Fruit fly (Drosophila melanogaster) whole organism, embryonic: ENCODE data around the gene Cp190.
A peak's percentile ranks its signal among the peaks of the same experiment; 100 is the strongest.

ENCODE experiments used
- Adf1 ChIP-seq: fragments of 200-800 bp; sonication (Bioruptor generic); IDR thresholded peaks from 2 replicates; pipeline ENCODE4 v1.3.6; 2022; ENCODE audit warnings: missing biosample characterization, missing genetic modification characterization
- Bgb ChIP-seq: fragments of 200-800 bp; sonication (Bioruptor generic); IDR thresholded peaks from 2 replicates; pipeline ENCODE4 v1.3.6; 2022; ENCODE audit warnings: missing biosample characterization, missing genetic modification characterization; ENCODE audit not compliant: partially characterized antibody
- CG1024 ChIP-seq: fragments of 200-800 bp; sonication (Bioruptor generic); IDR thresholded peaks from 2 replicates; pipeline ENCODE4 v1.3.6; 2022; ENCODE audit warnings: missing biosample characterization, missing genetic modification characterization
- CG10366 ChIP-seq: fragments of 200-800 bp; sonication (Bioruptor generic); IDR thresholded peaks from 2 replicates; pipeline ENCODE4 v1.3.6; 2022; ENCODE audit warnings: missing biosample characterization, missing genetic modification characterization
- CG10979 ChIP-seq: fragments of 200-800 bp; sonication (Bioruptor generic); optimal IDR thresholded peaks from 2 replicates; lab custom pipeline; 2018; ENCODE audit warnings: missing biosample characterization, mild to moderate bottlenecking, missing genetic modification characterization, moderate library complexity
- CG13775 ChIP-seq: fragments of 200-800 bp; sonication (Bioruptor generic); optimal IDR thresholded peaks from 3 replicates; lab custom pipeline; 2017; ENCODE audit warnings: missing biosample characterization, mild to moderate bottlenecking, missing genetic modification characterization
- CG14860 ChIP-seq: fragments of 200-800 bp; sonication (Bioruptor generic); IDR thresholded peaks from 3 replicates; pipeline ENCODE4 v1.3.6; 2022; ENCODE audit warnings: missing biosample characterization, missing genetic modification characterization; ENCODE audit not compliant: partially characterized antibody
- CG15479 ChIP-seq: fragments of 200-800 bp; sonication (Bioruptor generic); optimal IDR thresholded peaks from 3 replicates; lab custom pipeline; 2019; ENCODE audit warnings: missing biosample characterization, mild to moderate bottlenecking, missing genetic modification characterization, moderate library complexity
- CG16779 ChIP-seq: fragments of 200-800 bp; sonication (Bioruptor generic); IDR thresholded peaks from 2 replicates; pipeline ENCODE4 v1.3.6; 2022; ENCODE audit warnings: missing biosample characterization, missing genetic modification characterization
- CG17802 ChIP-seq: fragments of 200-800 bp; sonication (Bioruptor generic); optimal IDR thresholded peaks from 2 replicates; lab custom pipeline; 2018; ENCODE audit warnings: missing biosample characterization, mild to moderate bottlenecking, missing genetic modification characterization, moderate library complexity
- CG30403 ChIP-seq: fragments of 200-800 bp; sonication (Bioruptor generic); optimal IDR thresholded peaks from 3 replicates; lab custom pipeline; 2016; ENCODE audit warnings: missing biosample characterization, missing genetic modification characterization
- CG31224 ChIP-seq: fragments of 200-800 bp; sonication (Bioruptor generic); IDR thresholded peaks from 2 replicates; pipeline ENCODE4 v1.3.6; 2022; ENCODE audit warnings: missing biosample characterization, missing genetic modification characterization
- CG34376 ChIP-seq: fragments of 200-800 bp; sonication (Bioruptor generic); optimal IDR thresholded peaks from 2 replicates; lab custom pipeline; 2018; ENCODE audit warnings: missing biosample characterization, mild to moderate bottlenecking, missing genetic modification characterization
- CG4424 ChIP-seq: fragments of 200-800 bp; sonication (Bioruptor generic); optimal IDR thresholded peaks from 3 replicates; lab custom pipeline; 2016; ENCODE audit warnings: missing biosample characterization, missing genetic modification characterization
- CG4854 ChIP-seq: fragments of 200-800 bp; sonication (Bioruptor generic); optimal IDR thresholded peaks from 2 replicates; lab custom pipeline; 2016; ENCODE audit warnings: missing biosample characterization, missing genetic modification characterization, inconsistent platforms
- CG5245 ChIP-seq: fragments of 200-800 bp; sonication (Bioruptor generic); optimal IDR thresholded peaks from 3 replicates; lab custom pipeline; 2016; ENCODE audit warnings: missing biosample characterization, missing genetic modification characterization
- CG6175 ChIP-seq: fragments of 200-800 bp; sonication (Bioruptor generic); IDR thresholded peaks from 3 replicates; pipeline ENCODE4 v1.3.6; 2022; ENCODE audit warnings: missing biosample characterization, missing genetic modification characterization
- CG6791 ChIP-seq: fragments of 200-800 bp; sonication (Bioruptor generic); IDR thresholded peaks from 3 replicates; pipeline ENCODE4 v1.3.6; 2022; ENCODE audit warnings: missing biosample characterization, missing genetic modification characterization; ENCODE audit not compliant: partially characterized antibody
- CG7928 ChIP-seq: fragments of 200-800 bp; sonication (Bioruptor generic); optimal IDR thresholded peaks from 2 replicates; lab custom pipeline; 2017; ENCODE audit warnings: missing biosample characterization, mild to moderate bottlenecking, missing genetic modification characterization
- CG9609 ChIP-seq: fragments of 200-800 bp; sonication (Bioruptor generic); optimal IDR thresholded peaks from 3 replicates; lab custom pipeline; 2016; ENCODE audit warnings: missing biosample characterization, missing genetic modification characterization
- Dad ChIP-seq: fragments of 200-800 bp; sonication (Bioruptor generic); optimal IDR thresholded peaks from 3 replicates; lab custom pipeline; 2016; ENCODE audit warnings: missing biosample characterization, missing genetic modification characterization
- Doc2 ChIP-seq: fragments of 200-800 bp; sonication (Bioruptor generic); IDR thresholded peaks from 2 replicates; pipeline ENCODE4 v1.3.6; 2022; ENCODE audit warnings: missing biosample characterization, missing genetic modification characterization
- Ets97D ChIP-seq: fragments of 200-800 bp; sonication (Bioruptor generic); optimal IDR thresholded peaks from 3 replicates; lab custom pipeline; 2016; ENCODE audit warnings: missing biosample characterization, missing genetic modification characterization
- Max ChIP-seq: fragments of 200-800 bp; sonication (Bioruptor generic); optimal IDR thresholded peaks from 2 replicates; lab custom pipeline; 2016; ENCODE audit warnings: missing biosample characterization, mild to moderate bottlenecking, missing genetic modification characterization
- NC2α ChIP-seq: fragments of 200-800 bp; sonication (Bioruptor generic); optimal IDR thresholded peaks from 2 replicates; lab custom pipeline; 2016; ENCODE audit warnings: missing biosample characterization, missing genetic modification characterization
- NC2β ChIP-seq: fragments of 200-800 bp; sonication (Bioruptor generic); optimal IDR thresholded peaks from 2 replicates; lab custom pipeline; 2016; ENCODE audit warnings: missing biosample characterization, missing genetic modification characterization
- Side ChIP-seq: fragments of 200-800 bp; sonication (Bioruptor generic); optimal IDR thresholded peaks from 2 replicates; lab custom pipeline; 2016; ENCODE audit warnings: missing biosample characterization, missing genetic modification characterization
- ab ChIP-seq: fragments of 200-800 bp; sonication (Bioruptor generic); optimal IDR thresholded peaks from 2 replicates; lab custom pipeline; 2016; ENCODE audit warnings: missing biosample characterization, missing genetic modification characterization
- al ChIP-seq: fragments of 200-800 bp; sonication (Bioruptor generic); IDR thresholded peaks from 2 replicates; pipeline ENCODE4 v1.3.6; 2022; ENCODE audit warnings: missing biosample characterization, missing genetic modification characterization
- ase ChIP-seq: fragments of 200-800 bp; sonication (Bioruptor generic); IDR thresholded peaks from 3 replicates; pipeline ENCODE4 v1.3.6; 2022; ENCODE audit warnings: missing biosample characterization, missing genetic modification characterization
- bab2 ChIP-seq: fragments of 200-800 bp; sonication (Bioruptor generic); optimal IDR thresholded peaks from 2 replicates; lab custom pipeline; 2016; ENCODE audit warnings: missing biosample characterization, missing genetic modification characterization
- chm ChIP-seq: fragments of 200-800 bp; sonication (Bioruptor generic); IDR thresholded peaks from 2 replicates; pipeline ENCODE4 v1.3.6; 2022; ENCODE audit warnings: missing biosample characterization, missing genetic modification characterization
- ci ChIP-seq: fragments of 200-800 bp; sonication (Bioruptor generic); IDR thresholded peaks from 3 replicates; pipeline ENCODE4 v1.3.6; 2022; ENCODE audit warnings: missing biosample characterization, missing genetic modification characterization
- dm ChIP-seq: fragments of 200-800 bp; sonication (Bioruptor generic); optimal IDR thresholded peaks from 3 replicates; lab custom pipeline; 2016; ENCODE audit warnings: missing biosample characterization, missing genetic modification characterization
- ems ChIP-seq: fragments of 200-800 bp; sonication (Bioruptor generic); optimal IDR thresholded peaks from 3 replicates; lab custom pipeline; 2016; ENCODE audit warnings: missing biosample characterization, missing genetic modification characterization
- insv ChIP-seq, 2 experiments: fragments of 200-800 bp; sonication (Bioruptor generic); optimal IDR thresholded peaks; 3 replicates each; lab custom pipeline; 2016 to 2018; ENCODE audit warnings: missing biosample characterization in 2 of 2, missing genetic modification characterization in 2 of 2
- lbe ChIP-seq: fragments of 200-800 bp; sonication (Bioruptor generic); optimal IDR thresholded peaks from 2 replicates; lab custom pipeline; 2016; ENCODE audit warnings: missing biosample characterization, mild to moderate bottlenecking, missing genetic modification characterization
- maf-S ChIP-seq: fragments of 200-800 bp; sonication (Bioruptor generic); optimal IDR thresholded peaks from 2 replicates; lab custom pipeline; 2016; ENCODE audit warnings: missing biosample characterization, missing genetic modification characterization
- nau ChIP-seq: fragments of 200-800 bp; sonication (Bioruptor generic); optimal IDR thresholded peaks from 3 replicates; lab custom pipeline; 2017; ENCODE audit warnings: missing biosample characterization, mild to moderate bottlenecking, missing genetic modification characterization, missing genetic modification reagents
- nerfin-2 ChIP-seq: fragments of 200-800 bp; sonication (Bioruptor generic); IDR thresholded peaks from 2 replicates; pipeline ENCODE4 v1.3.6; 2022; ENCODE audit warnings: missing biosample characterization, missing genetic modification characterization; ENCODE audit not compliant: partially characterized antibody
- nom ChIP-seq: fragments of 200-800 bp; sonication (Bioruptor generic); optimal IDR thresholded peaks from 2 replicates; lab custom pipeline; 2017; ENCODE audit warnings: missing biosample characterization, missing genetic modification characterization, mild to moderate bottlenecking, moderate library complexity, missing genetic modification reagents
- otp ChIP-seq: fragments of 200-800 bp; sonication (Bioruptor generic); IDR thresholded peaks from 3 replicates; pipeline ENCODE4, ENCODE4 v1.3.6; 2022; ENCODE audit warnings: missing biosample characterization, missing genetic modification characterization
- repo ChIP-seq: fragments of 200-800 bp; sonication (Bioruptor generic); optimal IDR thresholded peaks from 2 replicates; lab custom pipeline; 2016; ENCODE audit warnings: missing biosample characterization, missing genetic modification characterization
- sens ChIP-seq: fragments of 200-800 bp; sonication (Bioruptor generic); peaks from one replicate; lab custom pipeline; 2016; ENCODE audit warnings: missing biosample characterization, missing genetic modification characterization
- ssp ChIP-seq: fragments of 200-800 bp; sonication (Bioruptor generic); IDR thresholded peaks from 2 replicates; pipeline ENCODE4 v1.3.6; 2022; ENCODE audit warnings: missing biosample characterization, missing genetic modification characterization
- trem ChIP-seq: fragments of 200-800 bp; optimal IDR thresholded peaks from 3 replicates; lab custom pipeline; 2019; ENCODE audit warnings: missing biosample characterization, mild to moderate bottlenecking, missing genetic modification characterization, moderate library complexity
- twi ChIP-seq: fragments of 200-800 bp; optimal IDR thresholded peaks from 2 replicates; lab custom pipeline; 2019; ENCODE audit warnings: missing biosample characterization, mild to moderate bottlenecking, missing genetic modification characterization, moderate library complexity
- wor ChIP-seq: fragments of 200-800 bp; sonication (Bioruptor generic); IDR thresholded peaks from 2 replicates; pipeline ENCODE4 v1.3.6; 2022; ENCODE audit warnings: missing biosample characterization, missing genetic modification characterization
- zen2 ChIP-seq: fragments of 200-800 bp; sonication (Bioruptor generic); IDR thresholded peaks from 3 replicates; pipeline ENCODE4 v1.3.6; 2022; ENCODE audit warnings: missing biosample characterization, missing genetic modification characterization; ENCODE audit not compliant: partially characterized antibody

Cp190 gene

DNA sequence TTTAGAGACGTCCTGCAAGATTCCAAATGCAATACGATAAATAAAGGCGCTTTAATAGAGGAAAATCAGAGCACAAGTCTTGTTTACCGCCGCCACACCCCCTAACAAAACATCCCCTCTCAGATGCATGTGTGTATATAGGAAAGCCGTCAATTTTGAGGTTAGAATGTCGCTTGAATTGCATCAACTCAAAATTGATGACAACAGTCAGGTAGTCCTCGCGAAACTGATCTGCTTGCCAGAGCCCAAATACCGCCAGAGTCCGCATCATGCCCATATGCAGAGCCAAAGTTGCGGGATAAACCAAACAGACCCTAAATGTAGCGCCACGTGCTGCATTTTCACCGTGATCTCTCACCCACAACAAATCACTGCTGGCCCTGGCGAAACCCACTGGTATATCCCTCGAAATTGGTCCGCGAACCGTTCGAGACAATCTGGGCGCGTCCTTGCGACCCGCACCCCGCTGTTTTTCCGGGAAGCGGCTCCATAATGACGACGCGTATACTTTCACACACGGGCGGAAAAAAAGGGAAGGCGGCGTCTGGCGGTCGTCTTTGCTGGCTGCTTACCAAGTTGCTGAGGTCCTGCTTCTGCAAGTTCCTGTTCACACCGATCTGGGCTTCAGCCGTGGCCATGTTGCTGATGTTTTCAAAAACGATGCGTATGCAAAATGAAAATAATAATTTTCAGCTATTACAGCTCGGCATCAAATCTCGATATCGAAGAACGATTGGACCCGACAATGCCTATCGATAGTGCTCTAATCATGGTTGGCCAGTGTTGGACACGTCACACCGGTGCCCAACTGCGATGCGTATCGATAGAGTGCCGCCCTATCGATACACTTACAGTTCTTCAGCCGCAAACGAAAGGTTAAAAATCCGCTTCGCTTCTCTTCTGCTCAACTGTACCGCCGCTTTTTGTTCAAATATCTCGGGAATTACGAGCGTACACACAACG is 12.1 kb downstream of the Cp190 start, which contains the start of the genes eIF2gamma and Set (continued):
- TF ChIP-seq repo (no peak), bab2 (GFP tag; lab: Kevin White, UChicago) (peak; percentile 26), CG14860 (GFP tag; lab: Robert Waterston, UW) (peak; percentile 96), CG1024 (GFP tag; lab: Robert Waterston, UW) (peak; percentile 39; the same call in 1 of the 2 replicates), CG7928 (GFP tag; lab: Kevin White, UChicago) (peak; percentile 7), otp (GFP tag; lab: Robert Waterston, UW) (0 out of 3 replicates have a peak, but pooled peaks have one; percentile 26), wor (no peak), CG17802 (tag; lab: Kevin White, UChicago) (peak; percentile 24), twi (peak; percentile 53), NC2α (GFP tag; lab: Kevin White, UChicago) (no peak), insv (GFP tag; optimal IDR thresholded peaks at IDR 0.05; lab: Kevin White, UChicago) (peak in 1 of 2 experiments; percentile 4), CG10979 (tag; lab: Kevin White, UChicago) (peak; percentile 10), Doc2 (GFP tag; lab: Robert Waterston, UW) (no peak), Dad (GFP tag; lab: Kevin White, UChicago) (peak; percentile 44), Max (GFP tag; lab: Kevin White, UChicago) (peak; percentile 60), CG5245 (GFP tag; lab: Kevin White, UChicago) (no peak), ase (GFP tag; lab: Robert Waterston, UW) (peak; percentile 18; the same call in 1 of the 3 replicates), NC2β (GFP tag; lab: Kevin White, UChicago) (peak; percentile 2), CG16779 (GFP tag; lab: Robert Waterston, UW) (0 out of 2 replicates have a peak, but pooled peaks have one; percentile 6), dm (GFP tag; lab: Kevin White, UChicago) (peak; percentile 86), chm (GFP tag; lab: Robert Waterston, UW) (peak; percentile 78), ab (GFP tag; lab: Kevin White, UChicago) (no peak), CG4854 (GFP tag; lab: Kevin White, UChicago) (no peak), maf-S (GFP tag; lab: Kevin White, UChicago) (peak; percentile 17), Bgb (GFP tag; lab: Robert Waterston, UW) (peak; percentile 99), CG6175 (no peak), trem (tag; lab: Kevin White, UChicago) (peak; percentile 74), nerfin-2 (GFP tag; lab: Robert Waterston, UW) (peak; percentile 98), ems (peak; percentile 17), CG30403 (peak; percentile 22), nau (GFP tag; lab: Kevin White, UChicago) (no peak), Side (GFP tag; lab: Kevin White, UChicago) (peak; percentile 31), CG13775 (GFP tag; lab: Kevin White, UChicago) (peak; percentile 11), Ets97D (GFP tag; lab: Kevin White, UChicago) (peak; percentile 77), CG4424 (GFP tag; lab: Kevin White, UChicago) (no peak), lbe (GFP tag; lab: Kevin White, UChicago) (peak; percentile 20), CG9609 (GFP tag; lab: Kevin White, UChicago) (peak; percentile 51), al (GFP tag; lab: Robert Waterston, UW) (peak; percentile 45), CG31224 (GFP tag; lab: Robert Waterston, UW) (no peak), CG34376 (GFP tag; lab: Kevin White, UChicago) (peak; percentile 39), CG15479 (GFP tag; lab: Kevin White, UChicago) (peak; percentile 36), ssp (peak; percentile 52), nom (GFP tag; lab: Kevin White, UChicago) (peak; percentile 18), CG6791 (peak; percentile 99), ci (GFP tag; lab: Robert Waterston, UW) (0 out of 3 replicates have a peak, but pooled peaks have one; percentile 55), Adf1 (GFP tag; lab: Robert Waterston, UW) (peak; percentile 37), zen2 (GFP tag; lab: Robert Waterston, UW) (peak; percentile 98), CG10366 (GFP tag; lab: Robert Waterston, UW) (0 out of 2 replicates have a peak, but pooled peaks have one; percentile 28), sens (GFP tag; lab: Kevin White, UChicago) (peak; percentile 7)
